Worm (Caenorhabditis elegans) whole organism, young adult: ENCODE measurements around the gene pacs-1.

ENCODE experiments used
- F49E8.2 ChIP-seq: sonication (generic microtip); optimal IDR thresholded peaks from 3 replicates; lab custom pipeline; 2017; ENCODE audit warnings: missing genetic modification characterization, mild to moderate bottlenecking, missing compliant biosample characterization, antibody characterized with exemption, moderate library complexity; ENCODE audit not compliant: insufficient read depth
- aptf-3 ChIP-seq: fragments of 200-800 bp; sonication (Bioruptor generic); IDR thresholded peaks from 2 replicates; pipeline ENCODE4 v1.3.6; 2022; ENCODE audit warnings: missing genetic modification characterization, missing compliant biosample characterization
- chd-7 ChIP-seq: sonication (generic microtip); optimal IDR thresholded peaks from 2 replicates; lab custom pipeline; 2016; ENCODE audit warnings: mild to moderate bottlenecking, missing genetic modification characterization, moderate library complexity, missing compliant biosample characterization
- let-526 ChIP-seq: fragments of 200-800 bp; sonication (Bioruptor generic); IDR thresholded peaks from 2 replicates; pipeline ENCODE4 v1.3.6; 2022; ENCODE audit warnings: missing genetic modification reagents, missing genetic modification characterization, missing compliant biosample characterization
- rpc-1 ChIP-seq, 2 experiments: fragments of 150-350 bp in 1 of 2; sonication (generic microtip) in 1 of 2; optimal IDR thresholded peaks; 2 replicates each; lab custom pipeline; 2014 to 2018; ENCODE audit warnings: missing biosample characterization in 1 of 2, missing genetic modification characterization in 1 of 2, missing genetic modification reagents in 1 of 2, missing genotype in 1 of 2
- unc-62 ChIP-seq: fragments of 150-350 bp; optimal IDR thresholded peaks from 2 replicates; lab custom pipeline; 2014; ENCODE audit warnings: missing biosample characterization, missing genetic modification reagents, missing genetic modification characterization

DNA sequence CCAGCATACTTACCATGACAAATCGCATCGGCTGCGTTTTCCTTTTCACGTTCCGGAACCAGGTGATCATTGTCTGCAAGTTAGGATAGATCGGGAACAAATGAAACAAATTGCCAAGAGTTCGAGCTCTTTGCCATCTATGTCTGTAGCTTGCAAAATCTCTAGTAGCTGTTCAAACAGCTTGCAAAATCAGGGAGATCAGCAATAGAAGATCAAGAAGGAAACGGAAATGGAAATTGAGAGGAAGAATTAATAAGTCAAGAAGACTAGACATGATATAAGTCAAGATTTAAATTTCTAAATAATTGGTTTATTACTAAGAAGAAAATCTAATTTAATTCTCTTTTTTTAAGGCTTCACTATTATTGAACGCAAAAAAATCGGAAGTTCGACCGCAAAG, 15.2 kb upstream of the pacs-1 start, which contains the start of gene F07C3.3:
- TF ChIP-seq chd-7 (no peak), unc-62 (GFP tag; lab: Kevin White, UChicago) (no peak), F49E8.2 (tag; lab: Kevin White, UChicago) (no peak), rpc-1 (optimal IDR thresholded peaks at IDR 0.05; lab: Kevin White, UChicago) (no peak), rpc-1 (tag; optimal IDR thresholded peaks at IDR 0.05; lab: Kevin White, UChicago) (no peak), let-526 (no peak), aptf-3 (no peak)
